Worm (Caenorhabditis elegans) whole organism, L2 larva: ENCODE results near the gene C01G12.3.

ENCODE experiments used
- ceh-16 ChIP-seq: fragments of 150-350 bp; optimal IDR thresholded peaks from 2 replicates; lab custom pipeline; 2014; ENCODE audit warnings: missing biosample characterization, missing genetic modification characterization
- egl-27 ChIP-seq: sonication (generic microtip); optimal IDR thresholded peaks from 3 replicates; lab custom pipeline; 2017; ENCODE audit warnings: missing biosample characterization, missing genetic modification reagents, missing genetic modification characterization
- lin-13 ChIP-seq: fragments of 150-350 bp; optimal IDR thresholded peaks from 2 replicates; lab custom pipeline; 2014; ENCODE audit warnings: missing biosample characterization, missing genetic modification reagents, missing genetic modification characterization
- mdl-1 ChIP-seq, 2 experiments: fragments of 150-350 bp in 1 of 2; sonication (generic microtip) in 1 of 2; optimal IDR thresholded peaks; 2 replicates each; lab custom pipeline; 2017; ENCODE audit warnings: missing biosample characterization in 2 of 2, missing genetic modification characterization in 2 of 2
- skn-1 ChIP-seq: sonication (generic microtip); optimal IDR thresholded peaks from 2 replicates; lab custom pipeline; 2017; ENCODE audit warnings: missing biosample characterization, missing genetic modification characterization

DNA sequence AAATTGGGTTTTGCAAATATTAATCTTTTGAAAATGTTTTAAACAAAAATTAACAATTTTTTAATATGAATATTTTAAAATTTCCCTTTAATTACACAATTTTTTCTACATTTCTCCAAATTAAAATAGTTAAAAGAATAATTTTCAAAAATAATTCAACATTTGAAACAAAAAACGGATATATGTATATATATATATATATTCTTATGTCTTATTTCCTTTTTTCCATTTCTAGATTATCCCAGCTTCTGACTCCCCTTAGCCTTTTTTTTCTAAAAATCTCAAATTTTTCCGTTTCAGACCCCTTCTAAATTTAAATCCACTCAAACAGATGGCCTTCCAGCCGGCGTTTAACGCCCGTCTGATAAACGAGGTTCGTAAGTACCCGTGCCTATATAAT lies 8.8 kb downstream of the C01G12.3 start, which contains the start of gene madf-5:
- TF ChIP-seq ceh-16 (tag; lab: Kevin White, UChicago) (no peak), mdl-1 (tag; optimal IDR thresholded peaks at IDR 0.05; lab: Kevin White, UChicago) (no peak), lin-13 (GFP tag; lab: Kevin White, UChicago) (no peak), egl-27 (tag; lab: Kevin White, UChicago) (no peak), skn-1 (tag; lab: Kevin White, UChicago) (no peak)
